Worm (Caenorhabditis elegans) whole organism, young adult: Measurements from ENCODE around the gene nhr-141.

Source experiments
- C06A6.2 ChIP-seq: fragments of 200-800 bp; sonication (Bioruptor generic); conservative IDR thresholded peaks from 2 replicates; pipeline ENCODE4 v1.3.6; 2022; ENCODE audit warnings: missing genetic modification characterization, missing compliant biosample characterization
- F49E8.2 ChIP-seq: sonication (generic microtip); optimal IDR thresholded peaks from 3 replicates; lab custom pipeline; 2017; ENCODE audit warnings: missing genetic modification characterization, mild to moderate bottlenecking, missing compliant biosample characterization, antibody characterized with exemption, moderate library complexity; ENCODE audit not compliant: insufficient read depth
- F52B5.7 ChIP-seq: sonication (generic microtip); optimal IDR thresholded peaks from 2 replicates; lab custom pipeline; 2016; ENCODE audit warnings: mild to moderate bottlenecking, missing genetic modification characterization, missing compliant biosample characterization
- F57A8.1 ChIP-seq: fragments of 200-800 bp; sonication (Bioruptor generic); optimal IDR thresholded peaks from 2 replicates; lab custom pipeline; 2018; ENCODE audit warnings: mild to moderate bottlenecking, missing genetic modification characterization, moderate library complexity, missing compliant biosample characterization
- K12H6.12 ChIP-seq: fragments of 200-800 bp; sonication (Bioruptor generic); optimal IDR thresholded peaks from 2 replicates; lab custom pipeline; 2018; ENCODE audit warnings: mild to moderate bottlenecking, missing genetic modification characterization, missing compliant biosample characterization
- Y53F4B.3 ChIP-seq: fragments of 200-800 bp; sonication (Bioruptor generic); IDR thresholded peaks from 2 replicates; pipeline ENCODE4 v1.3.6; 2022; ENCODE audit warnings: missing genetic modification reagents, missing genetic modification characterization, missing compliant biosample characterization
- Y53G8AR.9 ChIP-seq: fragments of 200-800 bp; sonication (Bioruptor generic); conservative IDR thresholded peaks from 2 replicates; pipeline ENCODE4 v1.3.6; 2022; ENCODE audit warnings: missing genetic modification reagents, missing genetic modification characterization, missing compliant biosample characterization
- attf-6 ChIP-seq: fragments of 200-800 bp; sonication (Bioruptor generic); IDR thresholded peaks from 2 replicates; pipeline ENCODE4 v1.3.6; 2022; ENCODE audit warnings: missing genetic modification reagents, missing genetic modification characterization, missing compliant biosample characterization
- ceh-79 ChIP-seq: sonication (generic microtip); optimal IDR thresholded peaks from 2 replicates; lab custom pipeline; 2017; ENCODE audit warnings: mild to moderate bottlenecking, missing genetic modification characterization, missing compliant biosample characterization
- dox-1 ChIP-seq: fragments of 200-800 bp; sonication (Bioruptor generic); IDR thresholded peaks from 2 replicates; pipeline ENCODE4 v1.3.6; 2022; ENCODE audit warnings: missing genetic modification reagents, missing genetic modification characterization, missing compliant biosample characterization
- dpff-1 ChIP-seq: sonication (generic microtip); optimal IDR thresholded peaks from 2 replicates; lab custom pipeline; 2017; ENCODE audit warnings: mild to moderate bottlenecking, missing genetic modification characterization, missing compliant biosample characterization
- efl-1 ChIP-seq: fragments of 150-350 bp; optimal IDR thresholded peaks from 2 replicates; lab custom pipeline; 2014; ENCODE audit warnings: missing biosample characterization, missing genetic modification reagents, missing genetic modification characterization
- egrh-3 ChIP-seq: fragments of 200-800 bp; sonication (Bioruptor generic); IDR thresholded peaks from 2 replicates; pipeline ENCODE4 v1.3.6; 2022; ENCODE audit warnings: missing genetic modification reagents, missing genetic modification characterization, missing compliant biosample characterization
- ets-4 ChIP-seq: fragments of 200-800 bp; sonication (Bioruptor generic); optimal IDR thresholded peaks from 2 replicates; lab custom pipeline; 2018; ENCODE audit warnings: mild to moderate bottlenecking, missing genetic modification characterization, missing compliant biosample characterization
- lag-1 ChIP-seq: fragments of 200-800 bp; sonication (Bioruptor generic); IDR thresholded peaks from 2 replicates; pipeline ENCODE4 v1.3.6; 2022; ENCODE audit warnings: missing genetic modification reagents, missing genetic modification characterization, missing compliant biosample characterization
- let-607 ChIP-seq, 2 experiments: fragments of 200-800 bp in 1 of 2; sonication (Bioruptor generic) in 1 of 2; sonication (generic microtip) in 1 of 2; optimal IDR thresholded peaks; 2 replicates each; lab custom pipeline; 2016 to 2018; ENCODE audit warnings: mild to moderate bottlenecking in 2 of 2, missing compliant biosample characterization in 2 of 2, missing genetic modification characterization in 2 of 2, moderate library complexity in 2 of 2, missing genotype in 1 of 2
- lin-26 ChIP-seq: fragments of 200-800 bp; sonication (Bioruptor generic); IDR thresholded peaks from 2 replicates; pipeline ENCODE4 v1.3.6; 2022; ENCODE audit warnings: missing genetic modification reagents, missing genetic modification characterization, missing compliant biosample characterization
- lin-40 ChIP-seq: sonication (generic microtip); optimal IDR thresholded peaks from 2 replicates; lab custom pipeline; 2016; ENCODE audit warnings: missing genetic modification characterization, mild to moderate bottlenecking, missing compliant biosample characterization, missing genotype, missing genetic modification reagents
- lsy-27 ChIP-seq: sonication (generic microtip); optimal IDR thresholded peaks from 2 replicates; lab custom pipeline; 2017; ENCODE audit warnings: missing genetic modification characterization, mild to moderate bottlenecking, missing compliant biosample characterization, antibody characterized with exemption, missing genotype, borderline replicate concordance; ENCODE audit not compliant: insufficient read depth
- madf-10 ChIP-seq: sonication (generic microtip); optimal IDR thresholded peaks from 2 replicates; lab custom pipeline; 2016; ENCODE audit warnings: mild to moderate bottlenecking, missing genetic modification characterization, missing compliant biosample characterization
- madf-8 ChIP-seq: fragments of 200-800 bp; sonication (Bioruptor generic); conservative IDR thresholded peaks from 2 replicates; pipeline ENCODE4 v1.3.6; 2022; ENCODE audit warnings: missing genetic modification reagents, missing genetic modification characterization, missing compliant biosample characterization
- nfya-1 ChIP-seq: sonication (generic microtip); optimal IDR thresholded peaks from 2 replicates; lab custom pipeline; 2017; ENCODE audit warnings: antibody characterized with exemption, missing compliant biosample characterization, missing genetic modification characterization, borderline replicate concordance; ENCODE audit not compliant: insufficient read depth
- nhr-120 ChIP-seq: fragments of 200-800 bp; sonication (Bioruptor generic); IDR thresholded peaks from 2 replicates; pipeline ENCODE4 v1.3.6; 2022; ENCODE audit warnings: missing genetic modification characterization, missing compliant biosample characterization
- nhr-80 ChIP-seq: sonication (generic microtip); optimal IDR thresholded peaks from 2 replicates; lab custom pipeline; 2016; ENCODE audit warnings: missing genetic modification characterization, missing compliant biosample characterization
- pbrm-1 ChIP-seq: fragments of 200-800 bp; sonication (Bioruptor generic); IDR thresholded peaks from 2 replicates; pipeline ENCODE4 v1.3.6; 2022; ENCODE audit warnings: missing genetic modification reagents, missing genetic modification characterization, missing compliant biosample characterization
- pha-4 ChIP-seq: fragments of 150-350 bp; sonication (generic microtip); optimal IDR thresholded peaks from 2 replicates; lab custom pipeline; 2014; ENCODE audit warnings: missing biosample characterization, missing genetic modification reagents, missing genetic modification characterization
- snpc-1.3 ChIP-seq: sonication (generic microtip); optimal IDR thresholded peaks from 2 replicates; lab custom pipeline; 2017; ENCODE audit warnings: missing genetic modification characterization, mild to moderate bottlenecking, missing compliant biosample characterization, antibody characterized with exemption, moderate library complexity, missing genotype, missing genetic modification reagents; ENCODE audit not compliant: insufficient read depth
- snpc-3.4 ChIP-seq: sonication (generic microtip); optimal IDR thresholded peaks from 2 replicates; lab custom pipeline; 2017; ENCODE audit warnings: missing genetic modification characterization, mild to moderate bottlenecking, missing compliant biosample characterization, antibody characterized with exemption, moderate library complexity, missing genotype, missing genetic modification reagents
- snpc-4 ChIP-seq, 5 experiments: fragments of 150-350 bp in 1 of 5; sonication (generic microtip) in 4 of 5; optimal IDR thresholded peaks; 2 replicates each; lab custom pipeline; 2014 to 2018; ENCODE audit warnings: missing genetic modification characterization in 5 of 5, missing biosample characterization in 3 of 5, antibody characterized with exemption in 2 of 5, mild to moderate bottlenecking in 2 of 5, missing compliant biosample characterization in 2 of 5, missing genotype in 2 of 5, moderate library complexity in 2 of 5, missing genetic modification reagents in 1 of 5
- tlf-1 ChIP-seq: fragments of 200-800 bp; sonication (Bioruptor generic); optimal IDR thresholded peaks from 2 replicates; lab custom pipeline; 2018; ENCODE audit warnings: mild to moderate bottlenecking, missing genetic modification characterization, missing compliant biosample characterization
- unc-130 ChIP-seq: sonication (generic microtip); optimal IDR thresholded peaks from 2 replicates; lab custom pipeline; 2016; ENCODE audit warnings: missing genetic modification reagents, missing genetic modification characterization, missing compliant biosample characterization
- ztf-18 ChIP-seq: sonication (generic microtip); optimal IDR thresholded peaks from 2 replicates; lab custom pipeline; 2016; ENCODE audit warnings: missing genotype, mild to moderate bottlenecking, missing genetic modification characterization, missing compliant biosample characterization
- ztf-25 ChIP-seq: fragments of 200-800 bp; sonication (Bioruptor generic); IDR thresholded peaks from 2 replicates; pipeline ENCODE4 v1.3.6; 2022; ENCODE audit warnings: missing genetic modification reagents, missing genetic modification characterization, missing compliant biosample characterization
- ztf-26 ChIP-seq: sonication (generic microtip); optimal IDR thresholded peaks from 2 replicates; lab custom pipeline; 2017; ENCODE audit warnings: missing genetic modification characterization, missing compliant biosample characterization
- ztf-28 ChIP-seq: fragments of 200-800 bp; sonication (Bioruptor generic); IDR thresholded peaks from 2 replicates; pipeline ENCODE4 v1.3.6; 2022; ENCODE audit warnings: missing genetic modification reagents, missing genetic modification characterization, missing compliant biosample characterization

The nhr-141 gene

DNA sequence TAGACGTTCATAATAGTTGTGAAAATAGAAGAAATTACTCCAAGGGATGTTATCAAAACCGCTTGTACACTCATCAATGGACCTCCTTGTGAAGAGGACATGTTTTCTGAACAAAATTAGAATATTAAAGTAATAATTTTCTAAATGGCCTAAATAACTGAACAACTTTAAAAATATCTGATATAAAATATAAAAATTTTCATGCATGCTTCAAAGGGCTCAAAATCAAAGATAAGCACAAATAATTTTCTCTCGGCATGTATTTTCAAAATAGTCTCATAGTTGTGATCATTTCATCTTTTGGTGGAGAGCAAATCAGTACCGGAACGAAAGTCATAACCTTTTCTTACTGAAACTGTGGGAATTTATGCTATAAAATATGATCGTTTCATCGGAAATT is 40.5 kb downstream of the nhr-141 start, which contains the start of gene srbc-8:
srbc-8 (minus strand) TSS at position 101 of the 400 bp plus-strand sequence.
- TF ChIP-seq pbrm-1 (GFP tag; lab: Robert Waterston, UW) = no peak
- no peak for TF ChIP-seq lin-26 (GFP tag; lab: Robert Waterston, UW)
- TF ChIP-seq K12H6.12 (tag; lab: Kevin White, UChicago) = no peak
- TF ChIP-seq F49E8.2 (tag; lab: Kevin White, UChicago) = no peak
- no peak for TF ChIP-seq unc-130 (GFP tag; lab: Kevin White, UChicago)
- no peak for TF ChIP-seq ztf-25 (GFP tag; lab: Robert Waterston, UW)
- TF ChIP-seq ceh-79 = no peak
- TF ChIP-seq pha-4 (tag; lab: Kevin White, UChicago) = no peak
- TF ChIP-seq Y53G8AR.9 = no peak
- no peak for TF ChIP-seq ztf-18 (tag; lab: Kevin White, UChicago)
- no peak for TF ChIP-seq snpc-3.4 (tag; lab: Kevin White, UChicago)
- TF ChIP-seq snpc-1.3 (tag; lab: Kevin White, UChicago) = no peak

DNA sequence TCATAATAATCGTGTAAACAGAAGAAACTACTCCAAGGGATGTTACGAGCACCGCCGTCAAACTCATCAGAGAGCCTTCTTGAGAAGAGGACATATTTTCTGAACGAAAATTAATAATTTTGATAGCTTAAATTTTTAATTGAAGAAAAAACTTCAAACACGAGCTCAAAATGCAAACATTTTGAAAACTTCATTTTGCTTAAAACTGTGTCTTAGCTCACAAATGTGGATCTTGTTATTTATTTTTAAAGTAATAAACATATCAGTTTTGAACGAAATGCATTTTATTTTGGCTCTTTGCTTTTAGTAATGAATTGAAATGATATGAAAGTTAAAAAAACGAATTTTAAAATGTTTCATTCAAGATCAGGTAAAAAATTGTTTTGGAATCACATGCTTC is 43.1 kb downstream of the nhr-141 start, which contains the start of gene srbc-7:
srbc-7 (minus strand) TSS at position 101 of the 400 bp plus-strand sequence.
- no peak for TF ChIP-seq madf-8
- TF ChIP-seq ztf-28 (GFP tag; lab: Robert Waterston, UW) = no peak
- no peak for TF ChIP-seq nhr-80 (tag; lab: Kevin White, UChicago)
- no peak for TF ChIP-seq attf-6 (GFP tag; lab: Robert Waterston, UW)
- TF ChIP-seq egrh-3 = no peak
- TF ChIP-seq snpc-4 (GFP tag; optimal IDR thresholded peaks at IDR 0.05; lab: Kevin White, UChicago) = no peak
- no peak for TF ChIP-seq snpc-4 (tag; optimal IDR thresholded peaks at IDR 0.05; lab: Kevin White, UChicago)
- no peak for TF ChIP-seq ztf-25 (GFP tag; lab: Robert Waterston, UW)
- TF ChIP-seq ets-4 (GFP tag; lab: Kevin White, UChicago) = no peak
- no peak for TF ChIP-seq nhr-120 (GFP tag; lab: Robert Waterston, UW)

DNA sequence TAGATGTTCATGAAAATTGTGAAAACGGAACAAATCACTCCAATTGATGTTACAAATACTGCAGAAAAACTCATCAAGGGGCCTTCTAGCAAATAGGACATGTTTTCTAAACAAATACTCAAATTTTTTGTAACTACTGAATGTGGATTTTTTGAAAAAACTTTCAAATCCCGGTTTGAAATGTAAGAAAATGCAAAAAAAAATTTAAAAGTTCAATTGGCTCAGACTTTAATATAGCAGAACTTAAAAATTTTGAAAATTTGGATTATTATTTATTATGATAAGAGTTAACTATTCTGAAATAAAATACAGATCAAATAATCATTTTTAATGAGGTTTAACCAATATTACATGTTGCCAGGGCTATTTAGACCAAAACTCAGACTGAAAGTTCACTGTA is 45.9 kb downstream of the nhr-141 start, which contains the start of gene srbc-9:
srbc-9 (minus strand) TSS at position 101 of the 400 bp plus-strand sequence.
- TF ChIP-seq tlf-1 (GFP tag; lab: Kevin White, UChicago) (no peak), lin-40 (tag; lab: Kevin White, UChicago) (no peak), madf-10 (no peak), let-607 (tag; optimal IDR thresholded peaks at IDR 0.05; lab: Kevin White, UChicago) (no peak), nfya-1 (tag; lab: Kevin White, UChicago) (no peak), lag-1 (GFP tag; lab: Robert Waterston, UW) (no peak), efl-1 (no peak), madf-8 (no peak), pbrm-1 (GFP tag; lab: Robert Waterston, UW) (no peak), Y53F4B.3 (GFP tag; lab: Robert Waterston, UW) (no peak), F57A8.1 (no peak), dpff-1 (tag; lab: Kevin White, UChicago) (no peak)

DNA sequence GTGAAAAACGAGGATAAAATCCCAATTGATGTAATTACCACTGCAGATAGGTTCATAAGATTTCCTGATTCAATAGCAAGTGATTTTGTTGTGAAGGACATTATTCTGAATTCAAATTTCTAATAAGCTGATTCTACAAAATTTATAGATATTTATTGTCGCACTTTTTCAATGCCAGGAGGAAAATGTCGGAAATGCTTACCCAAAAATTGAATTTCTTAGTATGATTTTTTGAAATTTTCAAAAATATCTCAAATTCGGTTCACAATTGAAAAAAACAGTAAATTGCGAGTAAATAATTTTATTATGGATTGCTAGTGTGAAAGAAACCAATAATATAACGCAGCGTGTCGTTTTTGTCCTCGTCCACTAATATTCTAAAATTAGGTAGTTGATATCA is 48.5 kb downstream of the nhr-141 start, which contains the start of gene srbc-10:
srbc-10 (minus strand) TSS at position 101 of the 400 bp plus-strand sequence.
- TF ChIP-seq F52B5.7 (tag; lab: Kevin White, UChicago) (no peak), dox-1 (GFP tag; lab: Robert Waterston, UW) (no peak), ztf-26 (tag; lab: Kevin White, UChicago) (no peak), C06A6.2 (no peak), lsy-27 (no peak), pha-4 (tag; lab: Kevin White, UChicago) (no peak), Y53F4B.3 (GFP tag; lab: Robert Waterston, UW) (no peak)
